Worm (Caenorhabditis elegans): Measurements from ENCODE around the gene odc-1.

The odc-1 gene

DNA sequence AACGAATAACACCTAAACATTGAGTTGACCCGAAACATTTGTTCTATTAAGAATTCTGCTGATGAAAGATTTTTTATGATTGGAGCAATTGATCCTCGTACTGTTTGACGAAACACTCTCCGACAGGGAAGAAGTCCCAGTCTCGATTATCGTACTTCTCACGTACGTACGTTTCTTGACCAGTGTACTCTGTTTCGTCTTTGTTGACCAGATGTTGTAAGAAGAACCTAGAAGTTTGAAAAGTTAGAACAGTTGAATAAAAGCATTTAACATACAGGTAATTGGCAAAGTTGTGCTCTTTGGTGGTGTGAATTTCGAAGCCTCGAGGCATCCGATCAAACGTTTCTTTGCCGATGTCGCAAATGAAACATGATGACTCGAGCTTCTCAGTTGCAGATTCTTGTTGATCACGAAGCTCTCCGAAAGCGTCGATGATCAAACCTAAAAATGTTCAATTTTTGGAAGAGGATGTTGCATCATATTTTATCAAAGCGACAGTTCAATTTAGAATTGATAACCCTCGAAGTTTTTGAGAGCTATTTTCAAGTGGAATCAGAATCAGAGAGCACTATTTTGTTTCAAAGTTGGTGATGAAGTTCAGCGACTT, 2.0 kb upstream of the odc-1 start:
- TF ChIP-seq sup-37 (GFP tag; optimal IDR thresholded peaks at IDR 0.05) (no peak), mab-9 (GFP tag; IDR thresholded peaks at IDR 0.05) (no peak), tbx-2 (tag; optimal IDR thresholded peaks at IDR 0.05) (no peak), snpc-4 (tag; optimal IDR thresholded peaks at IDR 0.05) (no peak), pax-3 (tag; optimal IDR thresholded peaks at IDR 0.05) (no peak), nhr-19 (GFP tag; conservative IDR thresholded peaks at IDR 0.05) (no peak), unc-98 (GFP tag; IDR thresholded peaks at IDR 0.05) (no peak), skn-1 (tag; optimal IDR thresholded peaks at IDR 0.05) (no peak), unc-86 (tag; optimal IDR thresholded peaks at IDR 0.05) (no peak), snu-23 (GFP tag; optimal IDR thresholded peaks at IDR 0.05) (no peak), nhr-84 (tag; optimal IDR thresholded peaks at IDR 0.05) (no peak), vab-15 (tag; optimal IDR thresholded peaks at IDR 0.05) (no peak), elt-2 (tag; optimal IDR thresholded peaks at IDR 0.05) (no peak), egl-13 (tag; optimal IDR thresholded peaks at IDR 0.05) (no peak)

DNA sequence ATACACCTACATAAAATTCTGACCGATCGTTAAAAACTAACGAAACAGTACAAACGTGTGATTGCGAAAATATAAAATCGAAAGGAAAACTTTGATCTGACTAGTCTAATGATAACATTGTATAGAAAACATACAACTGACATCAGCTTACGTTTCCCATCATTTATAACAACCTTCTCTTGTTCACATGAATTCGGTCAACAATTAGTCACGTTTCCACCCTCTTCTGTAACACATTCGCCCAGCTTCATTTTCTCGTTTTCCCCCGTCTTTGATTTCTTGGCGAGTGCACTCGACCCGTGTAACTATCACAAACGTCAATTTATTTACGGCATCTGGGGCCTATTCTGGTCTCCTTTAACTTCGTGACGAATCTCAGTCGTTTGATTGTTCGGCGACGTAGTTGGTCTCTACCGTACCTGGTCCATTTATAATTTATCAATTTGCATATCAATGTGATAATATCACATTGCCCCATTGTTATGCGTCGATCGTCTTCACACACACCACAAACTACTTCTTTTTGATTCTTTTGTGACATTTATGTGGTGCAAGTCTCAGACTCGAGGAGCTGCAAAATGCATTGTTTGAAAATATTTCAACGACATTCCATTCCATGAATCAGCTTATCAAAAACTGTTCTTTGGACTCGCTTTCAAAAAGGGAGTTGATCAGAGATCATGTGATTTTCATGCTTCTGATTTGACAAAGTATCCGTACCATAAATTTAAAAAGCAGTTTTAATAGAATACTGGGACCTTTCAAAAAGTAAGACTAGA, 980 bp upstream of the odc-1 start:
- TF ChIP-seq ztf-4 (tag; optimal IDR thresholded peaks at IDR 0.05) (peak; percentile 7), C34B4.2 (tag; optimal IDR thresholded peaks at IDR 0.05) (no peak), rnt-1 (tag; optimal IDR thresholded peaks at IDR 0.05) (peak; percentile 16)

DNA sequence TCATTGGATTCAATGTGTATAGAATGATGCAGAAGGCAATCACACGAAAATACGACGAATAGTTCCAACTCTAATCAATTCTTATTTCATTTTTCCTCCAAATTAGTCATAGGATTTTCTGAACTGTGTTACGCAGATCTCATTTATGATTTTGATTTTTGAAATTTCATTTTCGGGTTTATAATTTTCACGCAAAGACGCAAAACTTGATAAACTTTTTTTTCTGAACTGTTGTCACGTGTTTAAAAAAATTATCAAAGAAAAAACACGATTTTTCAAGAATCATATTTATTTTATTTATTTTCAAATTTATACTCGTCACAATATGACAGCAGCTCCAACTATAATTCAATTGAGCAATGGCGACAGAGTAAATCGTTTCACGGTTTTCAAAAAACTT, 3.3 kb downstream of the odc-1 start, which contains the start of gene K11C4.1:
Gene K11C4.1, plus strand, starts transcription at position 301 of the 400 bp plus-strand sequence.
- TF ChIP-seq efl-1 (optimal IDR thresholded peaks at IDR 0.05) (no peak), efl-1 (GFP tag; optimal IDR thresholded peaks at IDR 0.05 in 1 of 2) (peak in 1 of 2 experiments; percentile 73), lsy-2 (tag; optimal IDR thresholded peaks at IDR 0.05) (no peak), egl-13 (tag; optimal IDR thresholded peaks at IDR 0.05) (no peak), nhr-237 (tag; optimal IDR thresholded peaks at IDR 0.05) (no peak)

DNA sequence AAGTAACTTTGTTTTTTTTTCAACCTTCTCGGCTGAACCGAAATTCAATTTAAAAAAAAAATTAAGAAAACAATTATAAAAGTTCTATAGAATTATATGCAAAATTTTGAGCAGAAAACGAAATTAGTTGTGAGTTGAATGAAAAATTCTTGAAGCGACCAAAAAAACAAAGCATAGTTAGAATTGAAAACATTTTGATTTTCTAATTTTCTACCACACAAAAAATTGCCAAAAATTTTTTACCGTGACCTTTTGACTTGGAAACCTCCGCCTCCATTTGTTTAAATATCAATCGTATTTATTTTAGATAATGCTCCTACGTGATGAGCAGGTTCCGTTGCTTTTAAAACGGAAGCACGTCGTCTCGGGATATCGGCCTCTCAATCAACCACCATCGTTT, 5.2 kb downstream of the odc-1 start, which contains the start of gene K11C4.2:
Gene K11C4.2, plus strand, starts transcription at position 301 of the 400 bp plus-strand sequence.
- no peak for TF ChIP-seq elt-2 (tag; optimal IDR thresholded peaks at IDR 0.05)
- TF ChIP-seq lir-3 (tag; optimal IDR thresholded peaks at IDR 0.05; ENCODE audit: poor library complexity), result no peak
- no peak for TF ChIP-seq nhr-47 (tag; optimal IDR thresholded peaks at IDR 0.05)
- TF ChIP-seq snpc-4 (tag; optimal IDR thresholded peaks at IDR 0.05), result no peak
- TF ChIP-seq nhr-71 (tag; optimal IDR thresholded peaks at IDR 0.05), result no peak
- TF ChIP-seq egl-27 (tag; optimal IDR thresholded peaks at IDR 0.05), result no peak
- no peak for TF ChIP-seq dsc-1 (tag; optimal IDR thresholded peaks at IDR 0.05)
- no peak for TF ChIP-seq xbp-1 (tag; optimal IDR thresholded peaks at IDR 0.05)

DNA sequence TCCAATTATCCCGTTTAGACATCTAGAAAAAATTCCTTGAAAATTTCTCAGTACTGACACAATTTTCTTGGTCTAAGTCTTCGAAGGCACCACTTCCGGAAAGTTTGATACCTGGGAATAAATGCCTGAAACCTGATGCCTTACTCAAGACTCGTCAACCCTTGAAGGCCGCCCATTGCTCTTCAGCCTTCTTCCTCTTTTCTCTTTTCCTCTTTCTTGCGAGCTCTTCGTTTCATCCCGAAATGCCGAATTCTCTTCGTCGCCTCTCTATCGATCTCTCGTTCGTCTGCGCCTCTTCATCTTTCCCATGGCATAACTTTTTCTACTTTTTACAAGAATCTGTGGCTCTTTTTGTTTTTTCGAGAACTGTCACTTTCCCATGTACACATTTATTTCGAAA, 6.3 kb downstream of the odc-1 start:
- no peak for TF ChIP-seq dsc-1 (tag; optimal IDR thresholded peaks at IDR 0.05)
- peak; percentile 15 for TF ChIP-seq rnt-1 (tag; optimal IDR thresholded peaks at IDR 0.05)
- no peak for TF ChIP-seq Y116A8C.19 (tag; optimal IDR thresholded peaks at IDR 0.05; ENCODE audit: borderline replicate concordance)
- TF ChIP-seq egl-27 (tag; optimal IDR thresholded peaks at IDR 0.05), result no peak
- TF ChIP-seq sox-4 (tag; optimal IDR thresholded peaks at IDR 0.05), result no peak
- TF ChIP-seq efl-3 (GFP tag; optimal IDR thresholded peaks at IDR 0.05), result no peak
- no peak for TF ChIP-seq nhr-12 (tag; optimal IDR thresholded peaks at IDR 0.05)
- no peak for TF ChIP-seq lir-3 (tag; optimal IDR thresholded peaks at IDR 0.05; ENCODE audit: poor library complexity)
- TF ChIP-seq hpl-2 (GFP tag; optimal IDR thresholded peaks at IDR 0.05), result no peak
- no peak for TF ChIP-seq unc-86 (tag; optimal IDR thresholded peaks at IDR 0.05)
- TF ChIP-seq lin-14 (GFP tag; optimal IDR thresholded peaks at IDR 0.05), result peak; percentile 51
- TF ChIP-seq ceh-90 (tag; optimal IDR thresholded peaks at IDR 0.05), result no peak
- TF ChIP-seq nhr-11 (tag; optimal IDR thresholded peaks at IDR 0.05), result no peak
- no peak for TF ChIP-seq nhr-85 (tag)
- no peak for TF ChIP-seq blmp-1 (tag; optimal IDR thresholded peaks at IDR 0.05)
- TF ChIP-seq nhr-19 (GFP tag; conservative IDR thresholded peaks at IDR 0.05), result no peak
- TF ChIP-seq mef-2 (tag; optimal IDR thresholded peaks at IDR 0.05), result no peak
- TF ChIP-seq isw-1 (GFP tag; IDR thresholded peaks at IDR 0.05), result no peak
- no peak for TF ChIP-seq nhr-84 (tag; optimal IDR thresholded peaks at IDR 0.05)
- TF ChIP-seq ztf-11 (tag; optimal IDR thresholded peaks at IDR 0.05), result no peak
- TF ChIP-seq aha-1 (tag; optimal IDR thresholded peaks at IDR 0.05), result no peak
- TF ChIP-seq grh-1 (GFP tag; IDR thresholded peaks at IDR 0.05), result no peak
- TF ChIP-seq ces-1 (GFP tag; optimal IDR thresholded peaks at IDR 0.05), result no peak
- no peak for TF ChIP-seq fos-1 (tag; optimal IDR thresholded peaks at IDR 0.05)
